Fruit fly (Drosophila melanogaster) whole organism, adult: ENCODE data around the gene Ada2a.

Source experiments
- CG11617 ChIP-seq: fragments of 200-800 bp; sonication (Bioruptor generic); optimal IDR thresholded peaks from 2 replicates; lab custom pipeline; 2017; ENCODE audit warnings: mild to moderate bottlenecking, missing biosample characterization, missing genetic modification reagents, missing genetic modification characterization
- CG12768 ChIP-seq: fragments of 200-800 bp; sonication (Bioruptor generic); optimal IDR thresholded peaks from 2 replicates; lab custom pipeline; 2017; ENCODE audit warnings: missing biosample characterization, missing genetic modification characterization, mild to moderate bottlenecking, moderate library complexity, missing genetic modification reagents
- CG14711 ChIP-seq: fragments of 200-800 bp; sonication (Bioruptor generic); optimal IDR thresholded peaks from 2 replicates; lab custom pipeline; 2018; ENCODE audit warnings: missing biosample characterization, mild to moderate bottlenecking, missing genetic modification characterization, moderate library complexity
- CG1620 ChIP-seq: fragments of 200-800 bp; sonication (Bioruptor generic); optimal IDR thresholded peaks from 2 replicates; lab custom pipeline; 2016; ENCODE audit warnings: missing biosample characterization, missing genetic modification characterization
- CG33017 ChIP-seq: fragments of 200-800 bp; sonication (Bioruptor generic); optimal IDR thresholded peaks from 2 replicates; lab custom pipeline; 2018; ENCODE audit warnings: missing biosample characterization, mild to moderate bottlenecking, missing genetic modification characterization, moderate library complexity
- CG5204 ChIP-seq: fragments of 200-800 bp; sonication (Bioruptor generic); optimal IDR thresholded peaks from 2 replicates; lab custom pipeline; 2016; ENCODE audit warnings: missing biosample characterization, missing genetic modification characterization
- Clk ChIP-seq: fragments of 200-800 bp; sonication (Bioruptor generic); optimal IDR thresholded peaks from 2 replicates; lab custom pipeline; 2017; ENCODE audit warnings: missing biosample characterization, missing genetic modification characterization
- Crg-1 ChIP-seq: fragments of 200-800 bp; sonication (Bioruptor generic); optimal IDR thresholded peaks from 2 replicates; lab custom pipeline; 2016; ENCODE audit warnings: missing biosample characterization, missing genetic modification characterization
- Hr96 ChIP-seq: fragments of 200-800 bp; sonication (Bioruptor generic); optimal IDR thresholded peaks from 2 replicates; lab custom pipeline; 2016; ENCODE audit warnings: missing biosample characterization, missing genetic modification characterization
- Mnt ChIP-seq: fragments of 200-800 bp; sonication (Bioruptor generic); optimal IDR thresholded peaks from 2 replicates; lab custom pipeline; 2016; ENCODE audit warnings: missing biosample characterization, mild to moderate bottlenecking, missing genetic modification characterization
- bab1 ChIP-seq: fragments of 200-800 bp; sonication (Bioruptor generic); optimal IDR thresholded peaks from 3 replicates; lab custom pipeline; 2019; ENCODE audit warnings: missing biosample characterization, mild to moderate bottlenecking, missing genetic modification characterization, moderate library complexity
- cic ChIP-seq: fragments of 200-800 bp; sonication (Bioruptor generic); optimal IDR thresholded peaks from 2 replicates; lab custom pipeline; 2017; ENCODE audit warnings: missing biosample characterization, mild to moderate bottlenecking, missing genetic modification characterization, moderate library complexity
- cnc ChIP-seq, 2 experiments: fragments of >200 bp; optimal IDR thresholded peaks; 2 replicates each; lab custom pipeline; 2017
- pad ChIP-seq: fragments of 200-800 bp; sonication (Bioruptor generic); optimal IDR thresholded peaks from 3 replicates; lab custom pipeline; 2017; ENCODE audit warnings: missing biosample characterization, missing genetic modification characterization, mild to moderate bottlenecking, moderate library complexity, missing genetic modification reagents
- toe ChIP-seq: fragments of 200-800 bp; sonication (Bioruptor generic); optimal IDR thresholded peaks from 2 replicates; lab custom pipeline; 2016; ENCODE audit warnings: missing biosample characterization, missing genetic modification characterization

Ada2a gene

DNA sequence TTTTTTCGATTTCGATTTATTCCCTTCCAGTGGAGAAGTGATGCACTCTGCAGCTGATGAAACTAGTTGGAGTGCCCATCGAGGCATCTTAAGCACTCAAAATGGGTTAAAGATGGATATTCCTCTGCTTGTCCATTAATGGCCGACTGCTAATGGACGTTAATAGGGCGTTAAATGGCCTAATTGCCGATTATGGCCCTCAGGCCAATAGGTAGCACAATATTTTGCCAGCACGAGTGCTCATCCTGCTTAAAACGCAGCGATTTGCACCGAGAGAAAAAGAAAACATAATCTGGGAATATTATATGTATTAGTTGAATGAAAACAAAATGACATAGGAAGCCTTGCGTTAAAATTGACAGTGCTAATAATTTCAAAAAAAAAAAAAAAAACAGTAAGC is 46.8 kb downstream of the Ada2a start, which contains the start of gene CG44158:
TSS of gene CG44158 (plus strand) at position 301 of the 400 bp plus-strand sequence.
- no peak for TF ChIP-seq Hr96
- TF ChIP-seq CG11617 (GFP tag; lab: Kevin White, UChicago): no peak
- no peak for TF ChIP-seq CG33017
- no peak for TF ChIP-seq CG5204
- no peak for TF ChIP-seq toe (GFP tag; lab: Kevin White, UChicago)
- TF ChIP-seq CG14711: no peak
- no peak for TF ChIP-seq CG1620 (GFP tag; lab: Kevin White, UChicago)
- TF ChIP-seq Mnt: no peak
- no peak for TF ChIP-seq CG12768 (GFP tag; lab: Kevin White, UChicago)
- TF ChIP-seq Crg-1 (GFP tag; lab: Kevin White, UChicago): no peak
- TF ChIP-seq cic (GFP tag; lab: Kevin White, UChicago): no peak
- TF ChIP-seq pad (GFP tag; lab: Kevin White, UChicago): no peak
- TF ChIP-seq bab1 (GFP tag; lab: Kevin White, UChicago): no peak
- no peak for TF ChIP-seq cnc (optimal IDR thresholded peaks at IDR 0.05; lab: Kevin White, UChicago)
- no peak for TF ChIP-seq Clk (GFP tag; lab: Kevin White, UChicago)
